Fruit fly (Drosophila melanogaster): Measurements from ENCODE around the gene Noc1.

Noc1 gene

DNA sequence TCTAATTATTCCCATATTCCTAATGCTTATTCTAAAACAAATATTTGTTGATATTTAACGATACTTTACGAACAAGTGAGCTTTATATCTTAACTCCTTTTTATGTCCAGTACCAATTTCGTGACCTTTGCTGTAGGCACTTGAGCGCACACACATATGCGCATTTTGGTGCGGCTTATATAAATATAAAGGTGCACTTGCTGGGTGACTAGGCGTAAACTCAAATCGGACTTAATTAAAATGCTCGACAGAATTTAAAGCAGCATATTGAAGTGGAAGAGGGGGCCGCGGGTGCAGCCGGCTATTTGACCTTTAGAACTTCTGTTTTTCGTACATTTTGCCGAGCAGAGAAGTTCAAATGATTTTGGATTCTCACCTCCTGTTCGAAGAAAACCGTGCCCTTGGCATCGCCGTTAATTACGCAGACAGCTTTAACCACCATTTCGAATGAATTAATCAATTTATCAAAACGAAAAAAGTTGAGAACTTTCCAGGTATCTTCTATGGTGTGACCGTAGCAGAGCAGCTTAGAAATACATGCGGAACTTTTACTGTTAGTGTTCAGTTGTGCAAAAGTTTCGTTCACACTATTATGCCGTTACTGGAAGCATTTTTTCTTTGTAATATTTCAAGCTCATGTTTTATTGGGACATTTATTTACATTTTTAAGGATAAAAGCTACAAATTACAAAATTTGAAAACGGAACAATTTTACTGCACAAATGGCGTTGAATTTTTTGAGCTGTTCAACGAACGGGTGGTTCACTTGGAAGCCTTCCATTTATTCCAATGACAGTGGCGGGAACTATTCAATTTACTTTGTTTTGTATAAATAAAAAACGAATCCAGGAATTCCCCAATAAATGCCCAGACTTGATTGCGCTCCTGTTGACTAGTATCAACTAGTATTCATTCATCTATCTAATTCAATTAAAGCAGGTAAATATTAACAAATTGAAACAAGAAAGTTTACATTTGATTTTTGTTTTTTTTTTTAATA, 38.9 kb downstream of the Noc1 start, which contains the start of gene Sod1 (continued):
- TF ChIP-seq gfzf (GFP tag; optimal IDR thresholded peaks at IDR 0.05) (peak; percentile 92), Myb (GFP tag; optimal IDR thresholded peaks at IDR 0.05) (peak; percentile 56), CG12942 (GFP tag; optimal IDR thresholded peaks at IDR 0.05) (no peak), ftz-f1 (GFP tag; optimal IDR thresholded peaks at IDR 0.05) (peak; percentile 90), CG7987 (GFP tag; optimal IDR thresholded peaks at IDR 0.05) (no peak), CG11247 (GFP tag; IDR thresholded peaks at IDR 0.05) (no peak), stwl (tag; optimal IDR thresholded peaks at IDR 0.05) (peak; percentile 57), CG7928 (GFP tag; optimal IDR thresholded peaks at IDR 0.05) (no peak), CG11398 (GFP tag; optimal IDR thresholded peaks at IDR 0.05) (no peak), pfk (GFP tag; optimal IDR thresholded peaks at IDR 0.05) (no peak), CG13287 (GFP tag; IDR thresholded peaks at IDR 0.05; ENCODE audit: partially characterized antibody) (peak; percentile 38; the same call in 1 of the 2 replicates), ERR (GFP tag; optimal IDR thresholded peaks at IDR 0.05) (peak; percentile 71), Nf-YC (tag; optimal IDR thresholded peaks at IDR 0.05) (no peak), CG2875 (GFP tag; optimal IDR thresholded peaks at IDR 0.05) (no peak), sug (tag; optimal IDR thresholded peaks at IDR 0.05) (no peak), Fer3 (tag; optimal IDR thresholded peaks at IDR 0.05) (no peak), CoRest (tag; optimal IDR thresholded peaks at IDR 0.05) (peak; percentile 26), org-1 (GFP tag; optimal IDR thresholded peaks at IDR 0.05) (no peak), CG18262 (tag; optimal IDR thresholded peaks at IDR 0.05) (no peak), CG17802 (tag; optimal IDR thresholded peaks at IDR 0.05) (peak; percentile 89), E2f1 (GFP tag; IDR thresholded peaks at IDR 0.05) (no peak), nmo (GFP tag; optimal IDR thresholded peaks at IDR 0.05) (peak; percentile 31), Dp (GFP tag; optimal IDR thresholded peaks at IDR 0.05) (peak; percentile 73), Fer1 (GFP tag; optimal IDR thresholded peaks at IDR 0.05) (peak; percentile 1), chif (GFP tag; optimal IDR thresholded peaks at IDR 0.05) (no peak)

DNA sequence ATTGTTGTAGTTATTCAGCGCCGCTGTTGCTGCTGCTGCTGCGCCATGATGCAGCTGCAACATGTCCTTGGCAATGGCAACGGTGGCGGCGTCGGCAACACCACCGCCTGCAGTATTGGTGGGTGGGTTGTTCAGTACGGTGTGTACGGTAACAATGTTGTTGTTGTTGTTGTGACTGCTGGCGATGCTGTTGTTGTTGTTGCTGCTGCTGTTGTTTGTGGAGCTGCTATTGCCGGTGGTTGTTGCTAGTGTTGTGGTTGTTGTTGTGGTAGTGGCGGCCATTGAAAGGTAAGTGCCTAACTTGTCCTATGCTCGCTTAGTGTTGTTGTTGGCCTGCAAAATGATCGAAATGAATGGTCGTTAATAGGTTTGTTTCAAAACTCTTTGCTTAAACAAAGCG, 43.2 kb downstream of the Noc1 start:
- TF ChIP-seq dpn (GFP tag; optimal IDR thresholded peaks at IDR 0.05) (no peak), wor (GFP tag; IDR thresholded peaks at IDR 0.05) (no peak), CG11247 (GFP tag; IDR thresholded peaks at IDR 0.05) (no peak), Gug (GFP tag; IDR thresholded peaks at IDR 0.05) (no peak), wdn (GFP tag; IDR thresholded peaks at IDR 0.05) (no peak), p53 (GFP tag; optimal IDR thresholded peaks at IDR 0.05) (no peak), psq (GFP tag; optimal IDR thresholded peaks at IDR 0.05) (no peak), fd64A (GFP tag; optimal IDR thresholded peaks at IDR 0.05) (no peak), yki (optimal IDR thresholded peaks at IDR 0.05) (no peak), Dfd (GFP tag; optimal IDR thresholded peaks at IDR 0.05) (peak in 1 of 2 experiments; percentile 14), CG6654 (GFP tag; optimal IDR thresholded peaks at IDR 0.05) (no peak), Ada2b (GFP tag; IDR thresholded peaks at IDR 0.05) (no peak), cwo (GFP tag; optimal IDR thresholded peaks at IDR 0.05) (no peak), Pdp1 (GFP tag; optimal IDR thresholded peaks at IDR 0.05) (no peak), CkIIα-i1 (GFP tag; IDR thresholded peaks at IDR 0.05) (no peak), NC2α (GFP tag; optimal IDR thresholded peaks at IDR 0.05) (no peak), fd96Cb (tag; optimal IDR thresholded peaks at IDR 0.05) (no peak), CG17829 (tag; optimal IDR thresholded peaks at IDR 0.05) (no peak), ci (GFP tag; IDR thresholded peaks at IDR 0.05) (peak; percentile 39; the same call in 1 of the 3 replicates), CG18476 (GFP tag; optimal IDR thresholded peaks at IDR 0.05) (no peak), GATAe (GFP tag; conservative IDR thresholded peaks at IDR 0.05) (no peak), CG1233 (GFP tag; optimal IDR thresholded peaks at IDR 0.05) (no peak), CG4360 (GFP tag; IDR thresholded peaks at IDR 0.05) (peak; percentile 98), H15 (GFP tag; IDR thresholded peaks at IDR 0.05) (no peak), CG10147 (GFP tag; optimal IDR thresholded peaks at IDR 0.05) (no peak), CG16815 (GFP tag; optimal IDR thresholded peaks at IDR 0.05) (no peak)
